Comparison of ENCODE assay signal across 1 fruit fly cellular context in the genomic region with DNA sequence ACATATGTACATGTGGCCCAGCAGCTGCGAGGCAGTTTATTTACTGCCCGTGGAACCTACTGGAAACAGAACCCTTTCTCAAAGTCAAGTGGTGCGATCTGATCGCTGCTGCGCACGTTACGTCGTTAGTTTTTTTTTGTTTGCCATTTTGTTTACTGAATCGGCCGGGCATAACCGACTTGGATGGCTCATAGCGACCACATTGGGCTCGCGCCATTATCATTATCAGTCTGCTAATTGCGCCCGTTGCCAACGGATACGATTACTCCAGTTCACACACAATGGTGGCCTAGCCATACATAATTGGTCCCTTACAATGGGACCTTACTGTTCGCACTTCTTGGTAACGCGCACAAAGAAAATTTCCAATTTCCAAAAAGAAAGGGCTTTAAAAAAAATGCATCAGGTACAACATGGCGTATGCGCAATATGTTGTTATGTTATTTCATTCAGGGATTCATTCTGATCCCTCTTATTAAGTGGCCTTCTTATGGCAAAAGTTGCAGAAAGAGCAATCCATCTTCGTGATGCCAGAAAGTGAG.
TF ChIP-seq lines count a peak whose summit lies in the region.

No protein-coding gene starts in this region.

TF ChIP-seq in whole organism, embryonic, 481 proteins besides CTCF, POLR2A, EP300 and RAD21 (continued from another document):
- no peak for TF ChIP-seq CG4424 (GFP tag; optimal IDR thresholded peaks at IDR 0.05; lab: Kevin White, UChicago)
- no peak for TF ChIP-seq pan (optimal IDR thresholded peaks at IDR 0.05; lab: Kevin White, UChicago)
- no peak for TF ChIP-seq pan (GFP tag; optimal IDR thresholded peaks at IDR 0.05 in 1 of 2, IDR thresholded peaks at IDR 0.05 in 1 of 2)
- TF ChIP-seq grn (GFP tag; optimal IDR thresholded peaks at IDR 0.05; lab: Kevin White, UChicago) = peak; percentile 56
- peak; percentile 60 for TF ChIP-seq CG7786 (GFP tag; optimal IDR thresholded peaks at IDR 0.05; lab: Kevin White, UChicago)
- no peak for TF ChIP-seq lov (optimal IDR thresholded peaks at IDR 0.05; lab: Kevin White, UChicago)
- TF ChIP-seq lov (GFP tag; IDR thresholded peaks at IDR 0.05; lab: Robert Waterston, UW) = no peak
- TF ChIP-seq zfh1 (GFP tag; IDR thresholded peaks at IDR 0.05; lab: Robert Waterston, UW) = no peak
- TF ChIP-seq CG30020 (tag; optimal IDR thresholded peaks at IDR 0.05; lab: Kevin White, UChicago) = no peak
- TF ChIP-seq CG15011 (GFP tag; optimal IDR thresholded peaks at IDR 0.05; lab: Kevin White, UChicago) = no peak
- TF ChIP-seq Myb (GFP tag; optimal IDR thresholded peaks at IDR 0.05; lab: Kevin White, UChicago) = peak; percentile 39
- TF ChIP-seq CG11456 (GFP tag; IDR thresholded peaks at IDR 0.05; lab: Robert Waterston, UW) = no peak
- peak; percentile 23 for TF ChIP-seq CG12659 (GFP tag; optimal IDR thresholded peaks at IDR 0.05; lab: Kevin White, UChicago)
- no peak for TF ChIP-seq CG12744 (GFP tag; optimal IDR thresholded peaks at IDR 0.05; lab: Kevin White, UChicago)
- TF ChIP-seq Fer1 (GFP tag; optimal IDR thresholded peaks at IDR 0.05; lab: Kevin White, UChicago) = no peak
- no peak for TF ChIP-seq CG6813 (GFP tag; optimal IDR thresholded peaks at IDR 0.05; lab: Kevin White, UChicago)
- TF ChIP-seq CG5180 (GFP tag; optimal IDR thresholded peaks at IDR 0.05; lab: Kevin White, UChicago) = no peak
- no peak for TF ChIP-seq HmgD (GFP tag; optimal IDR thresholded peaks at IDR 0.05; lab: Kevin White, UChicago)
- peak; percentile 25 for TF ChIP-seq CG11504 (tag; optimal IDR thresholded peaks at IDR 0.05; lab: Kevin White, UChicago)
- no peak for TF ChIP-seq B-H2 (GFP tag; optimal IDR thresholded peaks at IDR 0.05; lab: Kevin White, UChicago)
- no peak for TF ChIP-seq CG17359 (tag; optimal IDR thresholded peaks at IDR 0.05; lab: Kevin White, UChicago)
- no peak for TF ChIP-seq CG10366 (GFP tag; IDR thresholded peaks at IDR 0.05; lab: Robert Waterston, UW)
- TF ChIP-seq crol (GFP tag; IDR thresholded peaks at IDR 0.05; lab: Robert Waterston, UW) = no peak
- TF ChIP-seq hb (GFP tag; IDR thresholded peaks at IDR 0.05; lab: Robert Waterston, UW; ENCODE audit: partially characterized antibody) = no peak
- TF ChIP-seq Dll (GFP tag; IDR thresholded peaks at IDR 0.05; lab: Robert Waterston, UW; ENCODE audit: partially characterized antibody) = no peak
- no peak for TF ChIP-seq nau (GFP tag; optimal IDR thresholded peaks at IDR 0.05; lab: Kevin White, UChicago)
- no peak for TF ChIP-seq Dad (GFP tag; optimal IDR thresholded peaks at IDR 0.05; lab: Kevin White, UChicago)
